Worm (Caenorhabditis elegans) whole organism, L1 larva: ENCODE data around the gene F20D6.11.

Source experiments
- ama-1 ChIP-seq: fragments of 150-350 bp; optimal IDR thresholded peaks from 2 replicates; lab custom pipeline; 2014
- nhr-19 ChIP-seq: fragments of 200-800 bp; sonication (Bioruptor generic); conservative IDR thresholded peaks from 2 replicates; pipeline ENCODE4 v1.3.6; 2022; ENCODE audit warnings: missing genetic modification characterization, missing compliant biosample characterization
- nhr-71 ChIP-seq: sonication (generic microtip); optimal IDR thresholded peaks from 2 replicates; lab custom pipeline; 2016; ENCODE audit warnings: mild to moderate bottlenecking, missing genetic modification characterization, moderate library complexity, missing compliant biosample characterization
- skn-1 ChIP-seq: fragments of 150-350 bp; optimal IDR thresholded peaks from 2 replicates; lab custom pipeline; 2014; ENCODE audit warnings: missing biosample characterization, missing genetic modification characterization
- zag-1 ChIP-seq: fragments of 150-350 bp; optimal IDR thresholded peaks from 2 replicates; lab custom pipeline; 2014; ENCODE audit warnings: missing biosample characterization, missing genetic modification characterization
- ztf-11 ChIP-seq, 2 experiments: sonication (generic microtip); optimal IDR thresholded peaks; 2 replicates each; lab custom pipeline; 2016 to 2017; ENCODE audit warnings: missing genetic modification characterization in 2 of 2, missing biosample characterization in 1 of 2, missing compliant biosample characterization in 1 of 2

DNA sequence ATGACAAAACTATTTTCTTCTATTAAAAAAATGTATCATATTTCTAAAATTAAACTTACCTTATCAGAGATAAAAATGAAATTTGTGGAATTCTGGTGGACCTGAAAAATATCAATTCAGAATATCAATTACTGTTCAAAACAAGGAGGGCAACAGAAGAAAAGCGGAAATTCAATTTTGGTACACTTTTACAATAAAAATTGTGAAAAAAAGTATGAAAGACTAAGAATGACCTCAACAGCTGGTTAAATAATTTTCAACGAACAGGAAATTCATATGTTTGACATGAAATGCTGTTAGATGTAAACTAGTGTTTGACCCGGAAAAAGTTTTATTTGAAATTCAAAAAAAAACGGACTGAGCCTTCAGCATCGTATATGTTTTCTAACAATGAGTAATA, 15.0 kb upstream of the F20D6.11 start, which contains the start of gene K07C11.7:
- TF ChIP-seq zag-1 (tag; lab: Kevin White, UChicago) (no peak), nhr-71 (tag; lab: Kevin White, UChicago) (no peak), skn-1 (no peak), ama-1 (lab: Kevin White, UChicago) (no peak), nhr-19 (GFP tag; lab: Robert Waterston, UW) (no peak), ztf-11 (tag; optimal IDR thresholded peaks at IDR 0.05; lab: Kevin White, UChicago) (no peak)
